Fruit fly (Drosophila melanogaster) whole organism, embryonic: ENCODE results near the gene CG4004.

Experiments
- Abd-B ChIP-seq: fragments of 200-800 bp; sonication (Bioruptor generic); optimal IDR thresholded peaks from 2 replicates; lab custom pipeline; 2018; ENCODE audit warnings: missing biosample characterization, mild to moderate bottlenecking, missing genetic modification characterization, moderate library complexity
- CG10565 ChIP-seq: fragments of 200-800 bp; sonication (Bioruptor generic); optimal IDR thresholded peaks from 3 replicates; lab custom pipeline; 2016; ENCODE audit warnings: missing biosample characterization, mild to moderate bottlenecking, missing genetic modification characterization
- CG10654 ChIP-seq: fragments of 200-800 bp; sonication (Bioruptor generic); optimal IDR thresholded peaks from 2 replicates; lab custom pipeline; 2016; ENCODE audit warnings: missing biosample characterization, missing genetic modification characterization
- CG14710 ChIP-seq: fragments of 200-800 bp; sonication (Bioruptor generic); optimal IDR thresholded peaks from 3 replicates; lab custom pipeline; 2019; ENCODE audit warnings: missing biosample characterization, mild to moderate bottlenecking, missing genetic modification characterization, moderate library complexity
- CG15011 ChIP-seq: fragments of 200-800 bp; sonication (Bioruptor generic); optimal IDR thresholded peaks from 3 replicates; lab custom pipeline; 2018; ENCODE audit warnings: missing biosample characterization, mild to moderate bottlenecking, missing genetic modification characterization
- CG15479 ChIP-seq: fragments of 200-800 bp; sonication (Bioruptor generic); optimal IDR thresholded peaks from 3 replicates; lab custom pipeline; 2019; ENCODE audit warnings: missing biosample characterization, mild to moderate bottlenecking, missing genetic modification characterization, moderate library complexity
- CG1602 ChIP-seq: fragments of 200-800 bp; sonication (Bioruptor generic); optimal IDR thresholded peaks from 3 replicates; lab custom pipeline; 2016; ENCODE audit warnings: missing biosample characterization, missing genetic modification characterization
- CG16813 ChIP-seq: fragments of 200-800 bp; sonication (Bioruptor generic); IDR thresholded peaks from 3 replicates; pipeline ENCODE4 v1.3.6; 2022; ENCODE audit warnings: missing biosample characterization, missing genetic modification characterization; ENCODE audit not compliant: partially characterized antibody
- CG16815 ChIP-seq: fragments of 200-800 bp; sonication (Bioruptor generic); optimal IDR thresholded peaks from 3 replicates; lab custom pipeline; 2017; ENCODE audit warnings: missing biosample characterization, mild to moderate bottlenecking, missing genetic modification characterization
- CG17612 ChIP-seq: fragments of 200-800 bp; sonication (Bioruptor generic); IDR thresholded peaks from 2 replicates; pipeline ENCODE4 v1.3.6; 2022; ENCODE audit warnings: missing biosample characterization, missing genetic modification characterization
- CG18011 ChIP-seq: fragments of 200-800 bp; sonication (Bioruptor generic); optimal IDR thresholded peaks from 2 replicates; lab custom pipeline; 2017; ENCODE audit warnings: missing biosample characterization, missing genetic modification characterization, mild to moderate bottlenecking, moderate library complexity, missing genotype
- CG18476 ChIP-seq: fragments of 200-800 bp; sonication (Bioruptor generic); optimal IDR thresholded peaks from 2 replicates; lab custom pipeline; 2016; ENCODE audit warnings: missing biosample characterization, mild to moderate bottlenecking, missing genetic modification characterization
- CG3163 ChIP-seq: fragments of 200-800 bp; sonication (Bioruptor generic); optimal IDR thresholded peaks from 3 replicates; lab custom pipeline; 2016; ENCODE audit warnings: missing biosample characterization, missing genetic modification characterization
- CG34422 ChIP-seq: fragments of 200-800 bp; sonication (Bioruptor generic); IDR thresholded peaks from 3 replicates; pipeline ENCODE4 v1.3.6; 2022; ENCODE audit warnings: missing biosample characterization, missing genetic modification characterization
- CG4617 ChIP-seq: fragments of 200-800 bp; sonication (Bioruptor generic); optimal IDR thresholded peaks from 3 replicates; lab custom pipeline; 2016; ENCODE audit warnings: missing biosample characterization, missing genetic modification characterization, borderline replicate concordance
- CG5245 ChIP-seq: fragments of 200-800 bp; sonication (Bioruptor generic); optimal IDR thresholded peaks from 3 replicates; lab custom pipeline; 2016; ENCODE audit warnings: missing biosample characterization, missing genetic modification characterization
- CG8089 ChIP-seq: fragments of 200-800 bp; sonication (Bioruptor generic); optimal IDR thresholded peaks from 3 replicates; lab custom pipeline; 2016; ENCODE audit warnings: missing biosample characterization, missing genetic modification characterization
- CG8944 ChIP-seq: fragments of 200-800 bp; sonication (Bioruptor generic); optimal IDR thresholded peaks from 3 replicates; lab custom pipeline; 2016; ENCODE audit warnings: missing biosample characterization, missing genetic modification characterization
- CkIIα-i1 ChIP-seq: fragments of 200-800 bp; sonication (Bioruptor generic); IDR thresholded peaks from 2 replicates; pipeline ENCODE4 v1.3.6; 2022; ENCODE audit warnings: missing biosample characterization, missing genetic modification characterization
- D ChIP-seq, 2 experiments: fragments of 200-800 bp in 1 of 2; fragments of >200 bp in 1 of 2; sonication (Bioruptor generic) in 1 of 2; optimal IDR thresholded peaks; 2 replicates in 1 of 2; 3 replicates in 1 of 2; lab custom pipeline; 2017; ENCODE audit warnings: mild to moderate bottlenecking in 1 of 2, missing biosample characterization in 1 of 2, missing genetic modification characterization in 1 of 2, missing genetic modification reagents in 1 of 2
- Dad ChIP-seq: fragments of 200-800 bp; sonication (Bioruptor generic); optimal IDR thresholded peaks from 3 replicates; lab custom pipeline; 2016; ENCODE audit warnings: missing biosample characterization, missing genetic modification characterization
- Dip3 ChIP-seq: fragments of 200-800 bp; sonication (Bioruptor generic); optimal IDR thresholded peaks from 3 replicates; lab custom pipeline; 2016; ENCODE audit warnings: missing biosample characterization, missing genetic modification characterization
- Doc2 ChIP-seq: fragments of 200-800 bp; sonication (Bioruptor generic); IDR thresholded peaks from 2 replicates; pipeline ENCODE4 v1.3.6; 2022; ENCODE audit warnings: missing biosample characterization, missing genetic modification characterization
- Fer3 ChIP-seq: fragments of 200-800 bp; sonication (Bioruptor generic); optimal IDR thresholded peaks from 2 replicates; lab custom pipeline; 2018; ENCODE audit warnings: missing biosample characterization, mild to moderate bottlenecking, missing genetic modification characterization, moderate library complexity
- Jarid2 ChIP-seq: fragments of 200-800 bp; sonication (Bioruptor generic); optimal IDR thresholded peaks from 3 replicates; lab custom pipeline; 2017; ENCODE audit warnings: mild to moderate bottlenecking, missing biosample characterization, missing genetic modification reagents, missing genetic modification characterization
- MTF-1 ChIP-seq: fragments of 200-800 bp; sonication (Bioruptor generic); optimal IDR thresholded peaks from 2 replicates; lab custom pipeline; 2018; ENCODE audit warnings: missing biosample characterization, mild to moderate bottlenecking, missing genetic modification characterization, borderline replicate concordance
- NC2β ChIP-seq: fragments of 200-800 bp; sonication (Bioruptor generic); optimal IDR thresholded peaks from 2 replicates; lab custom pipeline; 2016; ENCODE audit warnings: missing biosample characterization, missing genetic modification characterization
- Pdp1 ChIP-seq, 2 experiments: fragments of 200-800 bp; sonication (Bioruptor generic); optimal IDR thresholded peaks; 3 replicates each; lab custom pipeline; 2016; ENCODE audit warnings: missing biosample characterization in 2 of 2, missing genetic modification characterization in 2 of 2, mild to moderate bottlenecking in 1 of 2, moderate library complexity in 1 of 2
- Ssrp ChIP-seq: fragments of 200-800 bp; sonication (Bioruptor generic); optimal IDR thresholded peaks from 2 replicates; lab custom pipeline; 2018; ENCODE audit warnings: missing biosample characterization, mild to moderate bottlenecking, missing genetic modification characterization, moderate library complexity
- ase ChIP-seq: fragments of 200-800 bp; sonication (Bioruptor generic); IDR thresholded peaks from 3 replicates; pipeline ENCODE4 v1.3.6; 2022; ENCODE audit warnings: missing biosample characterization, missing genetic modification characterization
- cato ChIP-seq: fragments of 200-800 bp; sonication (Bioruptor generic); optimal IDR thresholded peaks from 2 replicates; lab custom pipeline; 2016; ENCODE audit warnings: missing biosample characterization, missing genetic modification characterization, borderline replicate concordance
- fd96Cb ChIP-seq: fragments of 200-800 bp; sonication (Bioruptor generic); optimal IDR thresholded peaks from 2 replicates; lab custom pipeline; 2018; ENCODE audit warnings: missing biosample characterization, mild to moderate bottlenecking, missing genetic modification characterization, moderate library complexity
- jing ChIP-seq: fragments of 200-800 bp; sonication (Bioruptor generic); optimal IDR thresholded peaks from 2 replicates; lab custom pipeline; 2018; ENCODE audit warnings: missing biosample characterization, mild to moderate bottlenecking, missing genetic modification characterization
- ken ChIP-seq: fragments of 200-800 bp; sonication (Bioruptor generic); IDR thresholded peaks from 3 replicates; pipeline ENCODE4 v1.3.6; 2022; ENCODE audit warnings: missing biosample characterization, missing genetic modification characterization
- kni ChIP-seq: fragments of 200-800 bp; sonication (Bioruptor generic); optimal IDR thresholded peaks from 3 replicates; lab custom pipeline; 2017; ENCODE audit warnings: mild to moderate bottlenecking, missing biosample characterization, missing genetic modification reagents, missing genetic modification characterization
- knrl ChIP-seq: fragments of 200-800 bp; sonication (Bioruptor generic); IDR thresholded peaks from 3 replicates; pipeline ENCODE4 v1.3.6; 2022; ENCODE audit warnings: missing biosample characterization, missing genetic modification characterization; ENCODE audit not compliant: partially characterized antibody
- peb ChIP-seq: fragments of 200-800 bp; sonication (Bioruptor generic); IDR thresholded peaks from 2 replicates; pipeline ENCODE4 v1.3.6; 2022; ENCODE audit warnings: missing biosample characterization, missing genetic modification characterization
- pnt ChIP-seq: fragments of 200-800 bp; sonication (Bioruptor generic); optimal IDR thresholded peaks from 3 replicates; lab custom pipeline; 2016; ENCODE audit warnings: missing biosample characterization, missing genetic modification characterization
- tgo ChIP-seq: fragments of 200-800 bp; sonication (Bioruptor generic); IDR thresholded peaks from 3 replicates; pipeline ENCODE4 v1.3.6; 2022; ENCODE audit warnings: missing biosample characterization, missing genetic modification characterization
- toy ChIP-seq: fragments of 200-800 bp; sonication (Bioruptor generic); IDR thresholded peaks from 2 replicates; pipeline ENCODE4 v1.3.6; 2022; ENCODE audit warnings: missing biosample characterization, missing genetic modification characterization
- twi ChIP-seq: fragments of 200-800 bp; optimal IDR thresholded peaks from 2 replicates; lab custom pipeline; 2019; ENCODE audit warnings: missing biosample characterization, mild to moderate bottlenecking, missing genetic modification characterization, moderate library complexity
- unc-4 ChIP-seq: fragments of 200-800 bp; sonication (Bioruptor generic); IDR thresholded peaks from 2 replicates; pipeline ENCODE4 v1.3.6; 2022; ENCODE audit warnings: missing biosample characterization, missing genetic modification characterization; ENCODE audit not compliant: partially characterized antibody
- zen2 ChIP-seq: fragments of 200-800 bp; sonication (Bioruptor generic); IDR thresholded peaks from 3 replicates; pipeline ENCODE4 v1.3.6; 2022; ENCODE audit warnings: missing biosample characterization, missing genetic modification characterization; ENCODE audit not compliant: partially characterized antibody
- zfh1 ChIP-seq: fragments of 200-800 bp; sonication (Bioruptor generic); IDR thresholded peaks from 3 replicates; pipeline ENCODE4 v1.3.6; 2022; ENCODE audit warnings: missing biosample characterization, missing genetic modification characterization

Gene CG4004

DNA sequence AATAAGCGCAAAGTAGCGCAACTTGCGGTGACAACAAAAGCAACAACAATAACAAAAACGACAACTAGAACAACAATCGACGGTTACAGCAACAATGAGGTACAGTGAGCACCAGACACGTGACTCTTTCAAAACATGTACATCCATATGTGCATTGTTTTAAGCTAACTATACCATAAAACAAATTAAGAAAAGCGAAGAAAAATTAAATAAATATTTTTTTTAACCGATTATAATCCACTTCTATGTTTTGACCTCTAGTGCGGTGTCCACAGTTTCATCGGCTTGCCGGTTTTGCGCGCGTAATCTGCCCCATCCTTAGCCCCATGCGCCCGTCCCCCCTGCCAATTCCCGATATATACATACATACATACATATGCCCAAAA lies 10.3 kb downstream of the CG4004 start (continued):
- TF ChIP-seq CG5245 (GFP tag; lab: Kevin White, UChicago) (peak; percentile 80), CG16813 (GFP tag; lab: Robert Waterston, UW) (no peak), CkIIα-i1 (GFP tag; lab: Robert Waterston, UW) (peak; percentile 68; the same call in 1 of the 2 replicates), Doc2 (GFP tag; lab: Robert Waterston, UW) (peak; percentile 88), fd96Cb (tag; lab: Kevin White, UChicago) (peak; percentile 81), CG1602 (GFP tag; lab: Kevin White, UChicago) (peak; percentile 90), ken (GFP tag; lab: Robert Waterston, UW) (peak; percentile 91), Dip3 (GFP tag; lab: Kevin White, UChicago) (peak; percentile 95), D (optimal IDR thresholded peaks at IDR 0.05; lab: Kevin White, UChicago) (no peak), D (GFP tag; optimal IDR thresholded peaks at IDR 0.05; lab: Kevin White, UChicago) (peak; percentile 66), knrl (GFP tag; lab: Robert Waterston, UW) (no peak), CG8944 (GFP tag; lab: Kevin White, UChicago) (peak; percentile 82), jing (GFP tag; lab: Kevin White, UChicago) (peak; percentile 82), CG3163 (peak; percentile 33), CG15011 (GFP tag; lab: Kevin White, UChicago) (peak; percentile 82), CG10565 (GFP tag; lab: Kevin White, UChicago) (peak; percentile 46), MTF-1 (GFP tag; lab: Kevin White, UChicago) (peak; percentile 78), Jarid2 (GFP tag; lab: Kevin White, UChicago) (peak; percentile 67), Abd-B (GFP tag; lab: Kevin White, UChicago) (peak; percentile 63), pnt (GFP tag; lab: Kevin White, UChicago) (peak; percentile 75), Pdp1 (GFP tag; optimal IDR thresholded peaks at IDR 0.05; lab: Kevin White, UChicago) (peak; percentile 87 to 89), ase (GFP tag; lab: Robert Waterston, UW) (peak; percentile 94), CG18011 (peak; percentile 72), Ssrp (peak; percentile 86), CG18476 (peak; percentile 86), CG4617 (GFP tag; lab: Kevin White, UChicago) (peak; percentile 68), tgo (GFP tag; lab: Robert Waterston, UW) (peak; percentile 95), unc-4 (GFP tag; lab: Robert Waterston, UW) (no peak), CG16815 (GFP tag; lab: Kevin White, UChicago) (peak; percentile 92), CG10654 (GFP tag; lab: Kevin White, UChicago) (peak; percentile 80), toy (GFP tag; lab: Robert Waterston, UW) (peak; percentile 87), peb (GFP tag; lab: Robert Waterston, UW) (peak; percentile 86), twi (tag; lab: Kevin White, UChicago) (peak; percentile 57), CG14710 (tag; lab: Kevin White, UChicago) (peak; percentile 56), zfh1 (GFP tag; lab: Robert Waterston, UW) (peak; percentile 93), kni (no peak), NC2β (GFP tag; lab: Kevin White, UChicago) (peak; percentile 54), Fer3 (tag; lab: Kevin White, UChicago) (peak; percentile 95), Dad (peak; percentile 78), CG8089 (GFP tag; lab: Kevin White, UChicago) (peak; percentile 61), zen2 (GFP tag; lab: Robert Waterston, UW) (no peak), CG15479 (GFP tag; lab: Kevin White, UChicago) (no peak), CG34422 (peak; percentile 96), cato (GFP tag; lab: Kevin White, UChicago) (peak; percentile 58), CG17612 (GFP tag; lab: Robert Waterston, UW) (peak; percentile 92)
